Fruit fly (Drosophila melanogaster) whole organism, adult: ENCODE results near the gene Usp32.
A peak's percentile ranks its signal among the peaks of the same experiment; 100 is the strongest.

Source experiments
- CG14711 ChIP-seq: fragments of 200-800 bp; sonication (Bioruptor generic); optimal IDR thresholded peaks from 2 replicates; lab custom pipeline; 2018; ENCODE audit warnings: missing biosample characterization, mild to moderate bottlenecking, missing genetic modification characterization, moderate library complexity
- CG1620 ChIP-seq: fragments of 200-800 bp; sonication (Bioruptor generic); optimal IDR thresholded peaks from 2 replicates; lab custom pipeline; 2016; ENCODE audit warnings: missing biosample characterization, missing genetic modification characterization
- CG5204 ChIP-seq: fragments of 200-800 bp; sonication (Bioruptor generic); optimal IDR thresholded peaks from 2 replicates; lab custom pipeline; 2016; ENCODE audit warnings: missing biosample characterization, missing genetic modification characterization
- CG7045 ChIP-seq: fragments of 200-800 bp; sonication (Bioruptor generic); optimal IDR thresholded peaks from 2 replicates; lab custom pipeline; 2017; ENCODE audit warnings: missing biosample characterization, mild to moderate bottlenecking, missing genetic modification characterization
- bab1 ChIP-seq: fragments of 200-800 bp; sonication (Bioruptor generic); optimal IDR thresholded peaks from 3 replicates; lab custom pipeline; 2019; ENCODE audit warnings: missing biosample characterization, mild to moderate bottlenecking, missing genetic modification characterization, moderate library complexity
- kay ChIP-seq: fragments of 200-800 bp; sonication (Bioruptor generic); peaks from one replicate; lab custom pipeline; 2016; ENCODE audit warnings: missing biosample characterization, missing genetic modification characterization, borderline replicate concordance
- pad ChIP-seq: fragments of 200-800 bp; sonication (Bioruptor generic); optimal IDR thresholded peaks from 3 replicates; lab custom pipeline; 2017; ENCODE audit warnings: missing biosample characterization, missing genetic modification characterization, mild to moderate bottlenecking, moderate library complexity, missing genetic modification reagents
- tj ChIP-seq: fragments of 200-800 bp; sonication (Bioruptor generic); optimal IDR thresholded peaks from 3 replicates; lab custom pipeline; 2017; ENCODE audit warnings: missing biosample characterization, mild to moderate bottlenecking, missing genetic modification characterization, moderate library complexity

- no peak for TF ChIP-seq CG7045 (GFP tag; lab: Kevin White, UChicago)
- no peak for TF ChIP-seq kay (GFP tag; lab: Kevin White, UChicago)
- peak; percentile 51 for TF ChIP-seq bab1 (GFP tag; lab: Kevin White, UChicago)
- peak; percentile 67 for TF ChIP-seq tj
- no peak for TF ChIP-seq CG5204
- TF ChIP-seq CG14711: peak; percentile 17
- TF ChIP-seq pad (GFP tag; lab: Kevin White, UChicago): peak; percentile 84
- TF ChIP-seq CG1620 (GFP tag; lab: Kevin White, UChicago): no peak
Measured at dm6 chr3L:19895556-19895995, 24.6 kb downstream of the Usp32 start.
